Worm (Caenorhabditis elegans) whole organism, early embryonic: ENCODE data around the gene pqn-62.

ENCODE experiments used
- B0310.2 ChIP-seq: sonication (generic microtip); optimal IDR thresholded peaks from 2 replicates; lab custom pipeline; 2016; ENCODE audit warnings: mild to moderate bottlenecking, missing genetic modification characterization, missing compliant biosample characterization
- ama-1 ChIP-seq: fragments of 150-350 bp; optimal IDR thresholded peaks from 2 replicates; lab custom pipeline; 2014
- ceh-13 ChIP-seq: fragments of 200-800 bp; sonication (Bioruptor generic); optimal IDR thresholded peaks from 2 replicates; lab custom pipeline; 2018; ENCODE audit warnings: mild to moderate bottlenecking, missing genetic modification characterization, missing compliant biosample characterization
- flt-1 ChIP-seq: fragments of 200-800 bp; sonication (Bioruptor generic); IDR thresholded peaks from 2 replicates; pipeline ENCODE4 v1.3.6; 2022; ENCODE audit warnings: missing genetic modification characterization, missing compliant biosample characterization
- hmbx-1 ChIP-seq: sonication (generic microtip); optimal IDR thresholded peaks from 2 replicates; lab custom pipeline; 2016; ENCODE audit warnings: mild to moderate bottlenecking, missing genetic modification characterization, missing compliant biosample characterization
- hmg-4 ChIP-seq: fragments of 200-800 bp; sonication (Bioruptor generic); optimal IDR thresholded peaks from 2 replicates; lab custom pipeline; 2018; ENCODE audit warnings: mild to moderate bottlenecking, missing genetic modification characterization, missing compliant biosample characterization
- hnd-1 ChIP-seq: sonication (generic microtip); optimal IDR thresholded peaks from 2 replicates; lab custom pipeline; 2016; ENCODE audit warnings: missing genetic modification characterization, missing compliant biosample characterization
- scrt-1 ChIP-seq: fragments of 200-800 bp; sonication (Bioruptor generic); IDR thresholded peaks from 2 replicates; pipeline ENCODE4 v1.3.6; 2022; ENCODE audit warnings: missing genetic modification characterization, missing compliant biosample characterization
- tbx-37 ChIP-seq: fragments of 200-800 bp; sonication (Bioruptor generic); conservative IDR thresholded peaks from 2 replicates; pipeline ENCODE4 v1.3.6; 2022; ENCODE audit warnings: missing genetic modification reagents, missing genetic modification characterization, missing compliant biosample characterization
- tra-4 ChIP-seq: sonication (generic microtip); optimal IDR thresholded peaks from 2 replicates; lab custom pipeline; 2017; ENCODE audit warnings: missing genetic modification characterization, missing compliant biosample characterization

DNA sequence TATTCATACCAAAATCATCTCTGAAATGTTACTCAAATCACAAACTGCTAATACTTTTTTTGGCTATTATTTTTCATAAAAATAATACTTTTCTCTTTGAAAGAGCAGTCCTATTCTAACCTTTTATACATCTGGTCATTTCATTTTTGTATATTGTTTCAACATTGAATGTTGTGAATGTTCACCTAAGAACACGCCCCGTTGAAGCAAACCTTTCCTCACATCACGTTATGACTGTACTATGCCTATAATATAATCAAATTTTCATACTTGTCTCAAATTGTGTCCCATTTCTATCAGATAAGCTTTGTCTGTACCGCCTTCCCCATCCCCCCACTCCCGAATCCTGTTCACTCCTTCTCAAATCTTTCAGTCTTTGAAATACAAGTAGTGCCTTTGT, 22.4 kb downstream of the pqn-62 start:
- TF ChIP-seq hmg-4 (GFP tag; lab: Kevin White, UChicago) = no peak
- no peak for TF ChIP-seq ceh-13 (GFP tag; lab: Kevin White, UChicago)
- no peak for TF ChIP-seq ama-1 (lab: Kevin White, UChicago)
- no peak for TF ChIP-seq flt-1
- TF ChIP-seq hnd-1 = no peak
- no peak for TF ChIP-seq tbx-37 (GFP tag; lab: Robert Waterston, UW)
- no peak for TF ChIP-seq tra-4
- no peak for TF ChIP-seq hmbx-1 (tag; lab: Kevin White, UChicago)
- no peak for TF ChIP-seq B0310.2 (tag; lab: Kevin White, UChicago)
- TF ChIP-seq scrt-1 (GFP tag; lab: Robert Waterston, UW) = no peak
